Worm (Caenorhabditis elegans): ENCODE data around the gene F33D4.6.

F33D4.6 gene

DNA sequence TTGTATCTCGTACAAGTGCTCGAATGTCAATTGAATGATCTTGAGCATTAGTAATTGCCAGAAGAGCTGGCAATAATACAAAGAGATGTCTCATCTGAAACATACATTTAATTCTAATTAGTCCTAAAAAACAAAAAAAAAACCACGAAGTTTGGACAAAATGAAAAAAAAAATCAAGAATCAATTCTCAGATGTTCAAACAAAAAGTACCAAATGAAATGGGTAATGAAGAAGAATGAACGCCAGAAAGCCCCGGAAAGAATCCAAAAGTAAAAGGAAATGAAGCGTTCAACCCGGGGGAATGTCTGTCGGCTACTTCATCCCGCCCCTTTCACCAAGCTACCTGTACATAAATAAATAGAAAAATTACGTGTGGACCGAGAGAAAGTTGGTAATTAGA, at the start of gene F33D4.6:
TSS of gene F33D4.6 (minus strand) at position 101 of the 400 bp plus-strand sequence.
- TF ChIP-seq nhr-237 (tag; optimal IDR thresholded peaks at IDR 0.05), result no peak
- TF ChIP-seq ceh-82 (tag; optimal IDR thresholded peaks at IDR 0.05), result no peak
- no peak for TF ChIP-seq snpc-4 (tag; optimal IDR thresholded peaks at IDR 0.05)
- no peak for TF ChIP-seq nhr-12 (tag; optimal IDR thresholded peaks at IDR 0.05)
- TF ChIP-seq lin-39 (tag; optimal IDR thresholded peaks at IDR 0.05), result no peak
- no peak for TF ChIP-seq ceh-28 (tag; optimal IDR thresholded peaks at IDR 0.05)
- TF ChIP-seq pqm-1 (tag; optimal IDR thresholded peaks at IDR 0.05), result no peak
- no peak for TF ChIP-seq mdl-1 (tag; optimal IDR thresholded peaks at IDR 0.05)
- no peak for TF ChIP-seq ZK546.5 (tag; optimal IDR thresholded peaks at IDR 0.05)
- TF ChIP-seq eor-1 (tag; optimal IDR thresholded peaks at IDR 0.05), result no peak
- TF ChIP-seq egl-5 (tag; optimal IDR thresholded peaks at IDR 0.05), result no peak
- TF ChIP-seq daf-12 (tag; optimal IDR thresholded peaks at IDR 0.05), result no peak
- no peak for TF ChIP-seq zag-1 (tag; optimal IDR thresholded peaks at IDR 0.05)
- no peak for TF ChIP-seq R02D3.7 (tag; optimal IDR thresholded peaks at IDR 0.05)
- TF ChIP-seq nhr-28 (tag; optimal IDR thresholded peaks at IDR 0.05), result no peak
- TF ChIP-seq unc-39 (tag; optimal IDR thresholded peaks at IDR 0.05), result no peak
- TF ChIP-seq sea-2 (GFP tag; optimal IDR thresholded peaks at IDR 0.05), result no peak
- TF ChIP-seq aly-2 (tag; optimal IDR thresholded peaks at IDR 0.05), result no peak

DNA sequence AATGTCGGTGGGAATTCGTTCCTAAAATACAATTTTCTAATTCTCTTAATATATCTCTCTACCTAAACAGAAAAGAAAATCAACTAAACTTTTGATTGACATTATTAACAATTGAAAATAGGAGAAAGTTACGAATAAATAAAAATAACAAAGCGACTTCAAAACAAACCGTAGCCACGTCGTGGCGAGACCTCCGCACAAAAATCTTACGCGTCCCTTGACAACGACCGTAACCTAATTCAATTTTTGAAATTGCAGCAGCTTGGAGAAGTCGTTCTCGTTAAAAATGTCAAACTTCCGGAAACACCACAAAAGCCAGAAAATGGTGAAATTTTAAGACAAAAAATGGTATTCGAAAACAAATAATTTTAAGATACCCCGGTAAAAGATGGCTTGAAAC, 46.5 kb upstream of the F33D4.6 start:
- no peak for TF ChIP-seq R02D3.7 (tag; optimal IDR thresholded peaks at IDR 0.05)

DNA sequence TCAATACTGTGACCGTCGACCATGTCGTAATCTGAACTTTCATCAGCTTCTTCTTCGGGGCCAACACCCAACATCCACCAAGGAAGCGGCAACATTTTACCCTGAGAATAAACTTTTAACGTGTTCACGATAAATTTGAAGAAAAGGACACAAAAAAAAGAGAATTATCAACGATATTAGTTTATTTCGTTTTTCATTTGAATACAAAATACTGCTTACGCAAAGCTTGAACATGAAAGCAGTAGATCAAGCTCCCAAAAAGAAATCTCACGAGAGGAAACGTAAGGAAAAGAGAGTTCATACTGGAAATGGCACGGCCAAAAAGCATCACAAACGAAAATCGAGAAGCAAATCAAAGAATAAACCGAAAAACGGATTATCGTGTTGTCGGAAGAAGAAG, 45.9 kb upstream of the F33D4.6 start, which contains the start of the genes C46A5.6 and C46A5.1:
TSS of gene C46A5.6 (minus strand) at position 101 of the 400 bp plus-strand sequence.
TSS of gene C46A5.1 (plus strand) at position 184 of the 400 bp plus-strand sequence.
- TF ChIP-seq pha-4 (tag; optimal IDR thresholded peaks at IDR 0.05) (no peak), fkh-10 (GFP tag; optimal IDR thresholded peaks at IDR 0.05) (no peak), jun-1 (tag; optimal IDR thresholded peaks at IDR 0.05) (no peak), ztf-4 (tag; optimal IDR thresholded peaks at IDR 0.05) (no peak), hmg-11 (tag; optimal IDR thresholded peaks at IDR 0.05) (no peak), sea-2 (GFP tag; optimal IDR thresholded peaks at IDR 0.05) (no peak), skn-1 (tag; optimal IDR thresholded peaks at IDR 0.05) (no peak), daf-12 (tag; optimal IDR thresholded peaks at IDR 0.05) (no peak), egl-5 (tag; optimal IDR thresholded peaks at IDR 0.05) (no peak), tbx-2 (tag; optimal IDR thresholded peaks at IDR 0.05) (no peak), ceh-28 (tag; optimal IDR thresholded peaks at IDR 0.05) (no peak), nhr-77 (tag; optimal IDR thresholded peaks at IDR 0.05) (no peak), nfya-1 (tag; optimal IDR thresholded peaks at IDR 0.05; ENCODE audit: insufficient read depth) (no peak), elt-3 (tag; optimal IDR thresholded peaks at IDR 0.05) (no peak), fkh-2 (tag; optimal IDR thresholded peaks at IDR 0.05) (no peak), nhr-237 (tag; optimal IDR thresholded peaks at IDR 0.05) (no peak), nhr-76 (tag; optimal IDR thresholded peaks at IDR 0.05) (no peak), fos-1 (tag; optimal IDR thresholded peaks at IDR 0.05) (no peak), nhr-28 (tag; optimal IDR thresholded peaks at IDR 0.05) (no peak), ceh-9 (tag; optimal IDR thresholded peaks at IDR 0.05) (no peak)

DNA sequence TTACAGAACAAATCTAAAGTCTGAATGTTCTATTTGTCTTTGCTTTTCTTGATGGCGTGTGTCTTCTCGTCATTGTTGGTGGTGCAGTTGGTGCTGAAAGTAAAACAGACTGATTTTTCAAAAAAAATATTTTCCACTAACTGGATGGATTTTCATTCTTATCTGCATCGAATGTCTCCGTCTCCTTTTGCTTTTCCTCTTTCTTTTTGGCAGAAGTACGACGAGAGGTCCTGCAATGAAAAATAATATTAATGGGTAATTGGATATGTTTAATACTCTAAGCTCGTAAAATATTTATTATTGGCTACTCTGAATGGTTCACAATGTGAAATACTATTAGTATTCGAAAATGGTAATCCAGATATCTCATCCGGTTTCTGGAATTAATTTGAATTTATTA, 42.3 kb upstream of the F33D4.6 start, which contains the start of gene del-7:
TSS of gene del-7 (plus strand) at position 301 of the 400 bp plus-strand sequence.
- TF ChIP-seq elt-1 (tag; optimal IDR thresholded peaks at IDR 0.05), result no peak
- no peak for TF ChIP-seq mdl-1 (tag; optimal IDR thresholded peaks at IDR 0.05)
- no peak for TF ChIP-seq elt-2 (tag; optimal IDR thresholded peaks at IDR 0.05)
- TF ChIP-seq ZK546.5 (tag; optimal IDR thresholded peaks at IDR 0.05), result no peak
- TF ChIP-seq lin-39 (tag; optimal IDR thresholded peaks at IDR 0.05), result no peak
- TF ChIP-seq nhr-67 (tag; optimal IDR thresholded peaks at IDR 0.05), result no peak
- no peak for TF ChIP-seq pha-4 (tag; optimal IDR thresholded peaks at IDR 0.05)
- no peak for TF ChIP-seq ceh-9 (tag; optimal IDR thresholded peaks at IDR 0.05)
- TF ChIP-seq ztf-11 (tag; optimal IDR thresholded peaks at IDR 0.05), result no peak
- no peak for TF ChIP-seq nhr-11 (tag; optimal IDR thresholded peaks at IDR 0.05)
- no peak for TF ChIP-seq aly-2 (tag; optimal IDR thresholded peaks at IDR 0.05)
- TF ChIP-seq tbx-2 (tag; optimal IDR thresholded peaks at IDR 0.05), result no peak
- TF ChIP-seq hmg-11 (tag; optimal IDR thresholded peaks at IDR 0.05), result no peak

All from whole organism, L3 larva.